Worm (Caenorhabditis elegans) whole organism, late embryonic: ENCODE results near the gene apd-3.

Experiments
- ama-1 ChIP-seq: fragments of 150-350 bp; optimal IDR thresholded peaks from 2 replicates; lab custom pipeline; 2014
- ceh-14 ChIP-seq: sonication (generic microtip); optimal IDR thresholded peaks from 2 replicates; lab custom pipeline; 2016; ENCODE audit warnings: missing genotype, missing genetic modification characterization, missing compliant biosample characterization
- ceh-45 ChIP-seq: fragments of 200-800 bp; sonication (Bioruptor generic); IDR thresholded peaks from 2 replicates; pipeline ENCODE4 v1.3.6; 2022; ENCODE audit warnings: missing genetic modification reagents, missing genetic modification characterization, missing compliant biosample characterization
- dve-1 ChIP-seq: sonication (generic microtip); optimal IDR thresholded peaks from 2 replicates; lab custom pipeline; 2017; ENCODE audit warnings: antibody characterized with exemption, mild to moderate bottlenecking, missing genetic modification characterization, missing compliant biosample characterization
- hlh-30 ChIP-seq: sonication (generic microtip); optimal IDR thresholded peaks from 2 replicates; lab custom pipeline; 2017; ENCODE audit warnings: antibody characterized with exemption, missing genetic modification characterization, missing compliant biosample characterization; ENCODE audit not compliant: insufficient read depth
- pha-4 ChIP-seq: fragments of 150-350 bp; optimal IDR thresholded peaks from 2 replicates; lab custom pipeline; 2018; ENCODE audit warnings: missing biosample characterization, missing genetic modification reagents, missing genetic modification characterization
- pqm-1 ChIP-seq: sonication (generic microtip); optimal IDR thresholded peaks from 2 replicates; lab custom pipeline; 2016; ENCODE audit warnings: missing genetic modification characterization, missing compliant biosample characterization
- unc-86 ChIP-seq: sonication (generic microtip); optimal IDR thresholded peaks from 2 replicates; lab custom pipeline; 2016; ENCODE audit warnings: missing genetic modification characterization, missing compliant biosample characterization

- no peak for TF ChIP-seq pqm-1 (tag; lab: Kevin White, UChicago)
- TF ChIP-seq hlh-30: no peak
- TF ChIP-seq pha-4 (tag; lab: Kevin White, UChicago): no peak
- TF ChIP-seq unc-86: no peak
- no peak for TF ChIP-seq ceh-14
- TF ChIP-seq ceh-45 (GFP tag; lab: Robert Waterston, UW): no peak
- no peak for TF ChIP-seq ama-1 (lab: Kevin White, UChicago)
- no peak for TF ChIP-seq dve-1 (tag; lab: Kevin White, UChicago)
Measured at ce11 chrII:3540151-3540550, 6.1 kb downstream of the apd-3 start.
